Fruit fly (Drosophila melanogaster): ENCODE results near the gene mus302.

mus302 gene

dm6 chr3L:16804627-16805026, 25.1 kb upstream of the mus302 start, which contains the start of gene nudC:
TSS of gene nudC (plus strand) at chr3L:16804994.
- TF ChIP-seq CG32121 (GFP tag; IDR thresholded peaks at IDR 0.05): no peak
- no peak for TF ChIP-seq Pif1A (GFP tag; optimal IDR thresholded peaks at IDR 0.05)
- no peak for TF ChIP-seq CG8159 (tag; optimal IDR thresholded peaks at IDR 0.05)
- TF ChIP-seq Ets98B (GFP tag; IDR thresholded peaks at IDR 0.05): no peak
- no peak for TF ChIP-seq CG14655 (GFP tag; optimal IDR thresholded peaks at IDR 0.05)
- no peak for TF ChIP-seq CG17806 (tag; optimal IDR thresholded peaks at IDR 0.05)

DNA sequence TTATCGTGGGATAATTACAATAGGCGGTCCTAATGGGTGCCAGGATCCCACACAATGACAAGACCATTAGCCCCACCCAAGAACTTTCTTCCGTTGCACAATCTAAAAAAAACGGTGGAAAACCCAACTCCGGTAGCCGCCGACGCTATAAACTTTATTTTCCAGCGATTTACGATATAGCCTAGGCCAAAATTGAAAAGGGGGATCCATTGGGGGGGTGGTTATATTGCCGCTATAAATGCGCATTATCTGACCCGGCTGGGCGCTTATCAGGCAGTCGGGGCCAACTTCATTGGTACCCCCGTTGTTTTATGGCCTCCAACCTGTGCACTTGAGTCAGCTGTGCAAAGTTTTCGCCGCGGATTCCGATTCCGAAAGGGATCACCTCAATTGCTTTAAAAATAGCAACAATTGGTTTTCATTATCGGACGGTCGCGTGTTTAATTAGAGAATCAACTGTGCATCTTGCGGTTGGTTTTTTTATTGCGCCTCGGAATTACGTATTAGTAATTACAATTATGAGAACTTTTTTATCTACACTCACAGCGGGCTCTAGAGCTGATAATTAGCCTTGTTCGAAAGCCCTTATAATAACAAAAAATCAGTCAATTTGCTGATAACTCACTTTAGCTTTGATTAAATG, 24.3 kb upstream of the mus302 start:
- TF ChIP-seq CG9948 (tag; optimal IDR thresholded peaks at IDR 0.05) (no peak), fd96Ca (GFP tag; IDR thresholded peaks at IDR 0.05) (peak; percentile 57; the same call in 1 of the 3 replicates), CG15710 (tag; optimal IDR thresholded peaks at IDR 0.05) (no peak), CG8159 (tag; optimal IDR thresholded peaks at IDR 0.05) (no peak), CG10348 (GFP tag; IDR thresholded peaks at IDR 0.05) (no peak), Pif1B (GFP tag; optimal IDR thresholded peaks at IDR 0.05) (no peak), Pif1A (GFP tag; optimal IDR thresholded peaks at IDR 0.05) (no peak), rn (GFP tag; IDR thresholded peaks at IDR 0.05) (no peak), CG32121 (GFP tag; IDR thresholded peaks at IDR 0.05) (no peak), gl (tag; optimal IDR thresholded peaks at IDR 0.05) (no peak), CG12605 (GFP tag; IDR thresholded peaks at IDR 0.05) (no peak), CG4496 (GFP tag; IDR thresholded peaks at IDR 0.05) (peak; percentile 59; the same call in 2 of the 3 replicates), Ets98B (GFP tag; IDR thresholded peaks at IDR 0.05) (no peak), EcR (GFP tag; optimal IDR thresholded peaks at IDR 0.05) (peak; percentile 29)

dm6 chr3L:16803273-16803672, 23.7 kb upstream of the mus302 start:
- no peak for TF ChIP-seq rn (GFP tag; IDR thresholded peaks at IDR 0.05)
- no peak for TF ChIP-seq CG32121 (GFP tag; IDR thresholded peaks at IDR 0.05)
- peak; percentile 67 for TF ChIP-seq EcR (GFP tag; optimal IDR thresholded peaks at IDR 0.05)
- TF ChIP-seq CG8159 (tag; optimal IDR thresholded peaks at IDR 0.05): no peak
- TF ChIP-seq gl (tag; optimal IDR thresholded peaks at IDR 0.05): peak; percentile 38
- TF ChIP-seq CG9948 (tag; optimal IDR thresholded peaks at IDR 0.05): no peak
- TF ChIP-seq CG14655 (GFP tag; optimal IDR thresholded peaks at IDR 0.05): peak; percentile 22
- peak; percentile 0 for TF ChIP-seq CG17806 (tag; optimal IDR thresholded peaks at IDR 0.05)
- no peak for TF ChIP-seq CG12605 (GFP tag; IDR thresholded peaks at IDR 0.05)
- TF ChIP-seq Pif1A (GFP tag; optimal IDR thresholded peaks at IDR 0.05): no peak

- peak; percentile 51; the same call in 1 of the 2 replicates for TF ChIP-seq CG32121 (GFP tag; IDR thresholded peaks at IDR 0.05)
- TF ChIP-seq Ets98B (GFP tag; IDR thresholded peaks at IDR 0.05): no peak
- TF ChIP-seq CG14655 (GFP tag; optimal IDR thresholded peaks at IDR 0.05): peak; percentile 52
- TF ChIP-seq CG34367 (tag; optimal IDR thresholded peaks at IDR 0.05): peak; percentile 13
- TF ChIP-seq CG13204 (GFP tag; optimal IDR thresholded peaks at IDR 0.05): peak; percentile 6
- TF ChIP-seq EcR (GFP tag; optimal IDR thresholded peaks at IDR 0.05): peak; percentile 10
- TF ChIP-seq gl (tag; optimal IDR thresholded peaks at IDR 0.05): peak; percentile 46
- peak; percentile 28 for TF ChIP-seq CG8301 (tag; optimal IDR thresholded peaks at IDR 0.05)
- TF ChIP-seq CG12605 (GFP tag; IDR thresholded peaks at IDR 0.05): 0 out of 2 replicates have a peak, but pooled peaks have one; percentile 19
- TF ChIP-seq CG10348 (GFP tag; IDR thresholded peaks at IDR 0.05): no peak
- peak; percentile 27; the same call in 1 of the 3 replicates for TF ChIP-seq CG4496 (GFP tag; IDR thresholded peaks at IDR 0.05)
- TF ChIP-seq fd96Ca (GFP tag; IDR thresholded peaks at IDR 0.05): no peak
- TF ChIP-seq Snoo (tag; optimal IDR thresholded peaks at IDR 0.05): peak; percentile 1
Measured at dm6 chr3L:16801499-16802452, 22.2 kb upstream of the mus302 start.

DNA sequence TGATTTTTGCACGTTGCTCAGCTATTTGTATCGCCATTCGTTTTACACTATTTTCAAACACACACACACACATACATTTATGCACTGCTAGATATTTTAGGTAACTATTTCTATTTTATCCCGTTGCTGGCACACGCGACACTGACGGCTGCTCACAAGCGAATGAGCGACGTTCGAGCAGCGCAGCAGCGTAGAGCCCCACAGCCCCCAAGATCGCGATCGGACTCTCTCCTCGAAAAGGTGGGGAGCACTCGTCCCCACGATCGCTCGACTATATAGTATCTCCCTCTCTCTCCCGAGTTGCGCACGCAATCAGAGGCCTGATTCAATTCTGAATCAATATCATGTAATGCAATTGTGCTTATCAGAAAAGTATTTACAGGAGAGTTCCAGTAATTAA, 20.5 kb upstream of the mus302 start:
- TF ChIP-seq CG32121 (GFP tag; IDR thresholded peaks at IDR 0.05) (peak; percentile 75), CG4496 (GFP tag; IDR thresholded peaks at IDR 0.05) (peak; percentile 77), gl (tag; optimal IDR thresholded peaks at IDR 0.05) (peak; percentile 41), Ets98B (GFP tag; IDR thresholded peaks at IDR 0.05) (peak; percentile 77), rn (GFP tag; IDR thresholded peaks at IDR 0.05) (no peak), CG17806 (tag; optimal IDR thresholded peaks at IDR 0.05) (no peak), CG10348 (GFP tag; IDR thresholded peaks at IDR 0.05) (no peak), CG9948 (tag; optimal IDR thresholded peaks at IDR 0.05) (no peak), Pif1A (GFP tag; optimal IDR thresholded peaks at IDR 0.05) (peak; percentile 41), Pif1B (GFP tag; optimal IDR thresholded peaks at IDR 0.05) (peak; percentile 59), CG14655 (GFP tag; optimal IDR thresholded peaks at IDR 0.05) (no peak), CG12605 (GFP tag; IDR thresholded peaks at IDR 0.05) (peak; percentile 68), Snoo (tag; optimal IDR thresholded peaks at IDR 0.05) (peak; percentile 23), fd96Ca (GFP tag; IDR thresholded peaks at IDR 0.05) (0 out of 3 replicates have a peak, but pooled peaks have one; percentile 6), D1 (tag; optimal IDR thresholded peaks at IDR 0.05) (no peak), CG34367 (tag; optimal IDR thresholded peaks at IDR 0.05) (no peak), CG8301 (tag; optimal IDR thresholded peaks at IDR 0.05) (no peak), EcR (GFP tag; optimal IDR thresholded peaks at IDR 0.05) (peak; percentile 27), CG13204 (GFP tag; optimal IDR thresholded peaks at IDR 0.05) (peak; percentile 50), CG8159 (tag; optimal IDR thresholded peaks at IDR 0.05) (peak; percentile 9), CG15710 (tag; optimal IDR thresholded peaks at IDR 0.05) (no peak)

Data from whole organism, pupa.